Fruit fly (Drosophila melanogaster) whole organism, embryonic: ENCODE results near the gene CG8993.

Source experiments
- Atf3 ChIP-seq: fragments of 200-800 bp; sonication (Bioruptor generic); optimal IDR thresholded peaks from 3 replicates; lab custom pipeline; 2016; ENCODE audit warnings: missing biosample characterization, missing genetic modification characterization
- BEAF-32 ChIP-seq: fragments of 200-800 bp; sonication (Bioruptor generic); optimal IDR thresholded peaks from 3 replicates; lab custom pipeline; 2017; ENCODE audit warnings: missing biosample characterization, missing genetic modification characterization, mild to moderate bottlenecking, moderate library complexity, missing genetic modification reagents
- Blimp-1 ChIP-seq: fragments of 200-800 bp; sonication (Bioruptor generic); optimal IDR thresholded peaks from 3 replicates; lab custom pipeline; 2018; ENCODE audit warnings: missing biosample characterization, missing genetic modification characterization, mild to moderate bottlenecking, moderate library complexity, missing genetic modification reagents
- CG10654 ChIP-seq: fragments of 200-800 bp; sonication (Bioruptor generic); optimal IDR thresholded peaks from 2 replicates; lab custom pipeline; 2016; ENCODE audit warnings: missing biosample characterization, missing genetic modification characterization
- CG10959 ChIP-seq: fragments of 200-800 bp; sonication (Bioruptor generic); IDR thresholded peaks from 2 replicates; pipeline ENCODE4 v1.3.6; 2022; ENCODE audit warnings: missing biosample characterization, missing genetic modification characterization
- CG12104 ChIP-seq: fragments of 200-800 bp; sonication (Bioruptor generic); optimal IDR thresholded peaks from 3 replicates; lab custom pipeline; 2016; ENCODE audit warnings: missing biosample characterization, missing genetic modification characterization
- CG12236 ChIP-seq: fragments of 200-800 bp; sonication (Bioruptor generic); optimal IDR thresholded peaks from 2 replicates; lab custom pipeline; 2016; ENCODE audit warnings: missing biosample characterization, missing genetic modification characterization
- CG14014 ChIP-seq: fragments of 200-800 bp; sonication (Bioruptor generic); IDR thresholded peaks from 2 replicates; pipeline ENCODE4 v1.3.6; 2022; ENCODE audit warnings: missing biosample characterization, missing genetic modification characterization
- CG1529 ChIP-seq: fragments of 200-800 bp; sonication (Bioruptor generic); optimal IDR thresholded peaks from 3 replicates; lab custom pipeline; 2018; ENCODE audit warnings: missing biosample characterization, missing genetic modification characterization
- CG15514 ChIP-seq: fragments of 200-800 bp; sonication (Bioruptor generic); optimal IDR thresholded peaks from 3 replicates; lab custom pipeline; 2017; ENCODE audit warnings: missing biosample characterization, missing genetic modification characterization, mild to moderate bottlenecking, moderate library complexity, missing genetic modification reagents
- CG16813 ChIP-seq: fragments of 200-800 bp; sonication (Bioruptor generic); IDR thresholded peaks from 3 replicates; pipeline ENCODE4 v1.3.6; 2022; ENCODE audit warnings: missing biosample characterization, missing genetic modification characterization; ENCODE audit not compliant: partially characterized antibody
- CG17186 ChIP-seq: fragments of 200-800 bp; sonication (Bioruptor generic); optimal IDR thresholded peaks from 3 replicates; lab custom pipeline; 2017; ENCODE audit warnings: missing biosample characterization, missing genetic modification reagents, missing genetic modification characterization
- CG17361 ChIP-seq: fragments of 200-800 bp; sonication (Bioruptor generic); IDR thresholded peaks from 3 replicates; pipeline ENCODE4 v1.3.6; 2022; ENCODE audit warnings: missing biosample characterization, missing genetic modification characterization
- CG17568 ChIP-seq: fragments of 200-800 bp; sonication (Bioruptor generic); optimal IDR thresholded peaks from 2 replicates; lab custom pipeline; 2018; ENCODE audit warnings: missing biosample characterization, mild to moderate bottlenecking, missing genetic modification characterization, moderate library complexity
- CG17829 ChIP-seq: fragments of 200-800 bp; optimal IDR thresholded peaks from 2 replicates; lab custom pipeline; 2019; ENCODE audit warnings: missing biosample characterization, mild to moderate bottlenecking, missing genetic modification characterization, moderate library complexity
- CG18599 ChIP-seq: fragments of 200-800 bp; sonication (Bioruptor generic); optimal IDR thresholded peaks from 3 replicates; lab custom pipeline; 2017; ENCODE audit warnings: missing biosample characterization, missing genetic modification characterization, mild to moderate bottlenecking, moderate library complexity, missing genetic modification reagents
- CG2199 ChIP-seq: fragments of 200-800 bp; sonication (Bioruptor generic); IDR thresholded peaks from 3 replicates; pipeline ENCODE4 v1.3.6; 2022; ENCODE audit warnings: missing biosample characterization, missing genetic modification characterization
- CG32532 ChIP-seq: fragments of 200-800 bp; sonication (Bioruptor generic); IDR thresholded peaks from 2 replicates; pipeline ENCODE4 v1.3.6; 2022; ENCODE audit warnings: missing biosample characterization, missing genetic modification characterization
- CG34422 ChIP-seq: fragments of 200-800 bp; sonication (Bioruptor generic); IDR thresholded peaks from 3 replicates; pipeline ENCODE4 v1.3.6; 2022; ENCODE audit warnings: missing biosample characterization, missing genetic modification characterization
- CG4360 ChIP-seq: fragments of 200-800 bp; sonication (Bioruptor generic); IDR thresholded peaks from 2 replicates; pipeline ENCODE4 v1.3.6; 2022; ENCODE audit warnings: missing biosample characterization, missing genetic modification characterization
- CG6765 ChIP-seq: fragments of 200-800 bp; sonication (Bioruptor generic); optimal IDR thresholded peaks from 3 replicates; lab custom pipeline; 2017; ENCODE audit warnings: missing biosample characterization, mild to moderate bottlenecking, missing genetic modification characterization
- CG7372 ChIP-seq: fragments of 200-800 bp; sonication (Bioruptor generic); IDR thresholded peaks from 2 replicates; pipeline ENCODE4 v1.3.6; 2022; ENCODE audit warnings: missing biosample characterization, missing genetic modification characterization
- CG9932 ChIP-seq: fragments of 200-800 bp; sonication (Bioruptor generic); IDR thresholded peaks from 2 replicates; pipeline ENCODE4 v1.3.6; 2022; ENCODE audit warnings: missing biosample characterization, missing genetic modification characterization
- CTCF ChIP-seq: fragments of 200-800 bp; sonication (Bioruptor generic); optimal IDR thresholded peaks from 2 replicates; lab custom pipeline; 2017; ENCODE audit warnings: missing biosample characterization, mild to moderate bottlenecking, missing genetic modification characterization, moderate library complexity
- Dref ChIP-seq: fragments of 200-800 bp; sonication (Bioruptor generic); IDR thresholded peaks from 2 replicates; pipeline ENCODE4 v1.3.6; 2022; ENCODE audit warnings: missing biosample characterization, missing genetic modification characterization
- E2f1 ChIP-seq: fragments of 200-800 bp; sonication (Bioruptor generic); IDR thresholded peaks from 2 replicates; pipeline ENCODE4 v1.3.6; 2022; ENCODE audit warnings: missing biosample characterization, missing genetic modification characterization
- H15 ChIP-seq: fragments of 200-800 bp; sonication (Bioruptor generic); IDR thresholded peaks from 3 replicates; pipeline ENCODE4 v1.3.6; 2022; ENCODE audit warnings: missing biosample characterization, missing genetic modification characterization
- H2.0 ChIP-seq: fragments of 200-800 bp; sonication (Bioruptor generic); IDR thresholded peaks from 2 replicates; pipeline ENCODE4 v1.3.6; 2022; ENCODE audit warnings: missing biosample characterization, missing genetic modification characterization
- HLH4C ChIP-seq: fragments of 200-800 bp; sonication (Bioruptor generic); IDR thresholded peaks from 3 replicates; pipeline ENCODE4 v1.3.6; 2022; ENCODE audit warnings: missing biosample characterization, missing genetic modification characterization; ENCODE audit not compliant: partially characterized antibody
- NFAT ChIP-seq: fragments of 200-800 bp; sonication (Bioruptor generic); IDR thresholded peaks from 2 replicates; pipeline ENCODE4 v1.3.6; 2022; ENCODE audit warnings: missing biosample characterization, missing genetic modification characterization
- Sin3A ChIP-seq: fragments of >200 bp; optimal IDR thresholded peaks from 2 replicates; lab custom pipeline; 2018
- Usf ChIP-seq: fragments of 200-800 bp; sonication (Bioruptor generic); optimal IDR thresholded peaks from 2 replicates; lab custom pipeline; 2017; ENCODE audit warnings: missing genotype, missing biosample characterization, missing genetic modification characterization
- amos ChIP-seq: fragments of 200-800 bp; sonication (Bioruptor generic); IDR thresholded peaks from 2 replicates; pipeline ENCODE4 v1.3.6; 2022; ENCODE audit warnings: missing biosample characterization, missing genetic modification characterization; ENCODE audit not compliant: partially characterized antibody
- ara ChIP-seq: fragments of 200-800 bp; sonication (Bioruptor generic); IDR thresholded peaks from 2 replicates; pipeline ENCODE4 v1.3.6; 2022; ENCODE audit warnings: missing biosample characterization, missing genetic modification characterization
- ato ChIP-seq: fragments of 200-800 bp; sonication (Bioruptor generic); IDR thresholded peaks from 2 replicates; pipeline ENCODE4 v1.3.6; 2022; ENCODE audit warnings: missing biosample characterization, missing genetic modification characterization; ENCODE audit not compliant: partially characterized antibody
- bigmax ChIP-seq: fragments of 200-800 bp; sonication (Bioruptor generic); optimal IDR thresholded peaks from 2 replicates; lab custom pipeline; 2018; ENCODE audit warnings: missing biosample characterization, mild to moderate bottlenecking, missing genetic modification characterization
- ci ChIP-seq: fragments of 200-800 bp; sonication (Bioruptor generic); IDR thresholded peaks from 3 replicates; pipeline ENCODE4 v1.3.6; 2022; ENCODE audit warnings: missing biosample characterization, missing genetic modification characterization
- esg ChIP-seq: fragments of 200-800 bp; sonication (Bioruptor generic); conservative IDR thresholded peaks from 2 replicates; pipeline ENCODE4 v1.3.6; 2022; ENCODE audit warnings: missing biosample characterization, missing genetic modification characterization
- gcm2 ChIP-seq: fragments of 200-800 bp; sonication (Bioruptor generic); optimal IDR thresholded peaks from 2 replicates; lab custom pipeline; 2016; ENCODE audit warnings: missing biosample characterization, missing genetic modification characterization
- gfzf ChIP-seq: fragments of 200-800 bp; sonication (Bioruptor generic); optimal IDR thresholded peaks from 2 replicates; lab custom pipeline; 2016; ENCODE audit warnings: missing biosample characterization, mild to moderate bottlenecking, missing genetic modification characterization, moderate library complexity
- gro ChIP-seq: fragments of 200-800 bp; sonication (Bioruptor generic); optimal IDR thresholded peaks from 2 replicates; lab custom pipeline; 2016; ENCODE audit warnings: missing biosample characterization, missing genetic modification characterization
- hkb ChIP-seq, 2 experiments: fragments of 200-800 bp in 1 of 2; fragments of >200 bp in 1 of 2; sonication (Bioruptor generic) in 1 of 2; IDR thresholded peaks in 1 of 2; optimal IDR thresholded peaks in 1 of 2; 2 replicates each; pipeline versions ENCODE4 v1.3.6 to Lab custom; 2017 to 2022; ENCODE audit warnings: missing biosample characterization in 1 of 2, missing genetic modification characterization in 1 of 2
- kay ChIP-seq: fragments of 200-800 bp; sonication (Bioruptor generic); optimal IDR thresholded peaks from 2 replicates; lab custom pipeline; 2016; ENCODE audit warnings: missing biosample characterization, missing genetic modification characterization
- row ChIP-seq: fragments of 200-800 bp; sonication (Bioruptor generic); IDR thresholded peaks from 3 replicates; pipeline ENCODE4 v1.3.6; 2022; ENCODE audit warnings: missing biosample characterization, missing genetic modification characterization
- sens-2 ChIP-seq: fragments of 200-800 bp; sonication (Bioruptor generic); IDR thresholded peaks from 2 replicates; pipeline ENCODE4 v1.3.6; 2022; ENCODE audit warnings: missing biosample characterization, missing genetic modification characterization
- slp2 ChIP-seq: fragments of 200-800 bp; sonication (Bioruptor generic); optimal IDR thresholded peaks from 2 replicates; lab custom pipeline; 2016; ENCODE audit warnings: missing biosample characterization, missing genetic modification characterization
- sna ChIP-seq: fragments of 200-800 bp; sonication (Bioruptor generic); IDR thresholded peaks from 2 replicates; pipeline ENCODE4 v1.3.6; 2022; ENCODE audit warnings: missing biosample characterization, missing genetic modification characterization; ENCODE audit not compliant: partially characterized antibody
- ssp ChIP-seq: fragments of 200-800 bp; sonication (Bioruptor generic); IDR thresholded peaks from 2 replicates; pipeline ENCODE4 v1.3.6; 2022; ENCODE audit warnings: missing biosample characterization, missing genetic modification characterization
- vvl ChIP-seq: fragments of 200-800 bp; sonication (Bioruptor generic); IDR thresholded peaks from 2 replicates; pipeline ENCODE4 v1.3.6; 2022; ENCODE audit warnings: missing biosample characterization, missing genetic modification characterization
- zfh1 ChIP-seq: fragments of 200-800 bp; sonication (Bioruptor generic); IDR thresholded peaks from 3 replicates; pipeline ENCODE4 v1.3.6; 2022; ENCODE audit warnings: missing biosample characterization, missing genetic modification characterization

The CG8993 gene

dm6 chr3L:2377114-2377783 is 5.2 kb downstream of the CG8993 start, which contains the start of the genes CG15877 and Svil (continued):
- TF ChIP-seq CG17829 (tag; lab: Kevin White, UChicago) = peak; percentile 2
- TF ChIP-seq BEAF-32 (GFP tag; lab: Kevin White, UChicago) = peak; percentile 30
- TF ChIP-seq sna = no peak
- peak; percentile 12; the same call in 1 of the 2 replicates for TF ChIP-seq CG32532 (GFP tag; lab: Robert Waterston, UW)
- TF ChIP-seq ci = no peak
- peak; percentile 1 for TF ChIP-seq gro (GFP tag; lab: Kevin White, UChicago)
- TF ChIP-seq ato = peak; percentile 45; the same call in 1 of the 2 replicates
- TF ChIP-seq sens-2 = no peak
- TF ChIP-seq CG7372 (GFP tag; lab: Robert Waterston, UW) = no peak
- no peak for TF ChIP-seq CG17186 (GFP tag; lab: Kevin White, UChicago)
- TF ChIP-seq CG12236 = no peak
- TF ChIP-seq Atf3 (GFP tag; lab: Kevin White, UChicago) = no peak
- peak; percentile 72 for TF ChIP-seq hkb (optimal IDR thresholded peaks at IDR 0.05; lab: Kevin White, UChicago)
- TF ChIP-seq hkb (GFP tag; IDR thresholded peaks at IDR 0.05; lab: Robert Waterston, UW) = no peak
- TF ChIP-seq ara (GFP tag; lab: Robert Waterston, UW) = no peak
- peak; percentile 27 for TF ChIP-seq gfzf (GFP tag; lab: Kevin White, UChicago)
- TF ChIP-seq CG12104 (GFP tag; lab: Kevin White, UChicago) = no peak
- TF ChIP-seq Usf (GFP tag; lab: Kevin White, UChicago) = no peak
- 0 out of 2 replicates have a peak, but pooled peaks have one; percentile 24 for TF ChIP-seq Dref (GFP tag; lab: Robert Waterston, UW)
- TF ChIP-seq CG10959 (GFP tag; lab: Robert Waterston, UW) = no peak
- peak; percentile 76 for TF ChIP-seq Sin3A (lab: Kevin White, UChicago)
- peak; percentile 56 for TF ChIP-seq CG9932 (GFP tag; lab: Robert Waterston, UW)
- TF ChIP-seq NFAT (GFP tag; lab: Robert Waterston, UW) = peak; percentile 66; the same call in 1 of the 2 replicates
- no peak for TF ChIP-seq zfh1
- TF ChIP-seq CTCF (GFP tag; lab: Kevin White, UChicago) = peak; percentile 22
- TF ChIP-seq CG1529 (GFP tag; lab: Kevin White, UChicago) = no peak
- TF ChIP-seq E2f1 (GFP tag; lab: Robert Waterston, UW) = no peak
- TF ChIP-seq kay (GFP tag; lab: Kevin White, UChicago) = peak; percentile 76
- no peak for TF ChIP-seq H15 (GFP tag; lab: Robert Waterston, UW)
- TF ChIP-seq H2.0 (GFP tag; lab: Robert Waterston, UW) = no peak; the same call in 1 of the 2 replicates
- TF ChIP-seq gcm2 = no peak
- 0 out of 3 replicates have a peak, but pooled peaks have one; percentile 38 for TF ChIP-seq row (GFP tag; lab: Robert Waterston, UW)
- no peak for TF ChIP-seq ssp (GFP tag; lab: Robert Waterston, UW)
- TF ChIP-seq esg = no peak
- no peak for TF ChIP-seq slp2 (GFP tag; lab: Kevin White, UChicago)
- peak; percentile 50; the same call in 2 of the 3 replicates for TF ChIP-seq CG34422 (GFP tag; lab: Robert Waterston, UW)
- no peak for TF ChIP-seq Blimp-1 (GFP tag; lab: Kevin White, UChicago)
- no peak for TF ChIP-seq bigmax (GFP tag; lab: Kevin White, UChicago)
- TF ChIP-seq CG4360 = no peak
- no peak for TF ChIP-seq CG10654 (GFP tag; lab: Kevin White, UChicago)
- TF ChIP-seq CG16813 = peak; percentile 44; the same call in 1 of the 3 replicates
- no peak for TF ChIP-seq CG18599 (GFP tag; lab: Kevin White, UChicago)
- TF ChIP-seq CG15514 (GFP tag; lab: Kevin White, UChicago) = peak; percentile 97
- no peak; the same call in 1 of the 2 replicates for TF ChIP-seq vvl (GFP tag; lab: Robert Waterston, UW)
- TF ChIP-seq CG17568 = no peak
- 0 out of 3 replicates have a peak, but pooled peaks have one; percentile 52 for TF ChIP-seq CG2199 (GFP tag; lab: Robert Waterston, UW)
- no peak for TF ChIP-seq amos
- peak; percentile 46; the same call in 2 of the 3 replicates for TF ChIP-seq HLH4C (GFP tag; lab: Robert Waterston, UW)
- no peak for TF ChIP-seq CG6765 (GFP tag; lab: Kevin White, UChicago)
- TF ChIP-seq CG14014 = peak; percentile 18; the same call in 1 of the 2 replicates
- no peak for TF ChIP-seq CG17361 (GFP tag; lab: Robert Waterston, UW)
